Worm (Caenorhabditis elegans) whole organism, L4 larva: ENCODE data around the gene klp-3.
A peak's percentile ranks its signal among the peaks of the same experiment; 100 is the strongest.

Experiments used
- daf-12 ChIP-seq: fragments of 150-350 bp; optimal IDR thresholded peaks from 2 replicates; lab custom pipeline; 2014; ENCODE audit warnings: missing biosample characterization, missing genetic modification reagents, missing genetic modification characterization
- daf-8 ChIP-seq: fragments of 200-800 bp; sonication (Bioruptor generic); IDR thresholded peaks from 2 replicates; pipeline ENCODE4 v1.3.6; 2022; ENCODE audit warnings: missing genetic modification characterization, missing compliant biosample characterization
- mdl-1 ChIP-seq, 2 experiments: fragments of 150-350 bp in 1 of 2; sonication (generic microtip) in 1 of 2; optimal IDR thresholded peaks; 2 replicates each; lab custom pipeline; 2014 to 2017; ENCODE audit warnings: missing biosample characterization in 2 of 2, missing genetic modification characterization in 2 of 2
- nhr-25 ChIP-seq: sonication (generic microtip); optimal IDR thresholded peaks from 2 replicates; lab custom pipeline; 2017; ENCODE audit warnings: missing genetic modification characterization, mild to moderate bottlenecking, missing compliant biosample characterization, antibody characterized with exemption, moderate library complexity, borderline replicate concordance; ENCODE audit not compliant: insufficient read depth
- nhr-76 ChIP-seq: fragments of 150-350 bp; optimal IDR thresholded peaks from 2 replicates; lab custom pipeline; 2014; ENCODE audit warnings: missing biosample characterization, missing genetic modification characterization
- pqm-1 ChIP-seq: sonication (generic microtip); optimal IDR thresholded peaks from 2 replicates; lab custom pipeline; 2017; ENCODE audit warnings: missing biosample characterization, missing genetic modification characterization

DNA sequence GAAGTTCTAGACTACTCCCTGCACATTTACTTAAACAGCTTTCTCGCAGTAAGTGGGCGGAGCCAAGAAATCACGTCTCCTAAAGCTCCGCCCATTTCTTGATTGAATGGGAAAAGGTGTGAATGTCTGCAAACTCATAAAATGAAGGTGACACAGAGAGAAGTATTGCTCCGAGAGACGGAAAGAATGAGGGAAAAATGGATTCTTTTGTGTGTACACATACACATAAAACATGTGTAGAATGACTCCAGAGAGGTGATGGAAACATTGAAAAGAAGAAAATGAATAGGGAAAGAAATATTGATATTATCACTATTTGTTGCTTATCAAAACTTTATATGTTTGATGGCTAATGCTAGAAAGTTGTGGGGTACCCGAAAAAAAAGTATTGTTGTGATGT, 9.3 kb downstream of the klp-3 start:
- no peak for TF ChIP-seq nhr-25 (tag; lab: Kevin White, UChicago)
- no peak for TF ChIP-seq nhr-76 (tag; lab: Kevin White, UChicago)
- TF ChIP-seq daf-12 (tag; lab: Kevin White, UChicago) = no peak
- no peak for TF ChIP-seq daf-8
- TF ChIP-seq mdl-1 (tag; optimal IDR thresholded peaks at IDR 0.05; lab: Kevin White, UChicago) = no peak
- TF ChIP-seq pqm-1 (tag; lab: Kevin White, UChicago) = peak; percentile 73
